Worm (Caenorhabditis elegans) whole organism, early embryonic: Measurements from ENCODE around the gene T23G7.2.

ENCODE experiments used
- B0310.2 ChIP-seq: sonication (generic microtip); optimal IDR thresholded peaks from 2 replicates; lab custom pipeline; 2016; ENCODE audit warnings: mild to moderate bottlenecking, missing genetic modification characterization, missing compliant biosample characterization
- F13C5.2 ChIP-seq: sonication (generic microtip); optimal IDR thresholded peaks from 2 replicates; lab custom pipeline; 2017; ENCODE audit warnings: mild to moderate bottlenecking, missing genetic modification characterization, inconsistent platforms, missing compliant biosample characterization
- aly-1 ChIP-seq: sonication (generic microtip); optimal IDR thresholded peaks from 2 replicates; lab custom pipeline; 2016; ENCODE audit warnings: missing genetic modification characterization, missing compliant biosample characterization
- ama-1 ChIP-seq: fragments of 150-350 bp; optimal IDR thresholded peaks from 2 replicates; lab custom pipeline; 2014
- ets-7 ChIP-seq: sonication (generic microtip); optimal IDR thresholded peaks from 2 replicates; lab custom pipeline; 2016; ENCODE audit warnings: missing genotype, missing genetic modification characterization, missing compliant biosample characterization
- flt-1 ChIP-seq: fragments of 200-800 bp; sonication (Bioruptor generic); IDR thresholded peaks from 2 replicates; pipeline ENCODE4 v1.3.6; 2022; ENCODE audit warnings: missing genetic modification characterization, missing compliant biosample characterization
- hmbx-1 ChIP-seq: sonication (generic microtip); optimal IDR thresholded peaks from 2 replicates; lab custom pipeline; 2016; ENCODE audit warnings: mild to moderate bottlenecking, missing genetic modification characterization, missing compliant biosample characterization
- pes-1 ChIP-seq: fragments of 200-800 bp; sonication (Bioruptor generic); IDR thresholded peaks from 2 replicates; pipeline ENCODE4 v1.3.6; 2022; ENCODE audit warnings: missing genetic modification reagents, missing genetic modification characterization, missing compliant biosample characterization
- scrt-1 ChIP-seq: fragments of 200-800 bp; sonication (Bioruptor generic); IDR thresholded peaks from 2 replicates; pipeline ENCODE4 v1.3.6; 2022; ENCODE audit warnings: missing genetic modification characterization, missing compliant biosample characterization
- sea-1 ChIP-seq: fragments of 200-800 bp; sonication (Bioruptor generic); conservative IDR thresholded peaks from 2 replicates; pipeline ENCODE4 v1.3.6; 2022; ENCODE audit warnings: missing genetic modification characterization, missing compliant biosample characterization
- tbx-11 ChIP-seq: fragments of 200-800 bp; sonication (Bioruptor generic); IDR thresholded peaks from 2 replicates; pipeline ENCODE4 v1.3.6; 2022; ENCODE audit warnings: missing genetic modification characterization, missing compliant biosample characterization
- tra-4 ChIP-seq: sonication (generic microtip); optimal IDR thresholded peaks from 2 replicates; lab custom pipeline; 2017; ENCODE audit warnings: missing genetic modification characterization, missing compliant biosample characterization

- TF ChIP-seq F13C5.2 (tag; lab: Kevin White, UChicago) (no peak), ets-7 (no peak), ama-1 (lab: Kevin White, UChicago) (no peak), hmbx-1 (tag; lab: Kevin White, UChicago) (no peak), pes-1 (GFP tag; lab: Robert Waterston, UW) (no peak), B0310.2 (tag; lab: Kevin White, UChicago) (no peak), sea-1 (no peak), scrt-1 (no peak), tbx-11 (GFP tag; lab: Robert Waterston, UW) (no peak), flt-1 (no peak), tra-4 (no peak), aly-1 (tag; lab: Kevin White, UChicago) (no peak)
These were observed 47.7 kb downstream of the T23G7.2 start for ce11 chrII:9125007-9125406.
